Worm (Caenorhabditis elegans): ENCODE data around the gene nob-1.

ce11 chrIII:12092595-12092994 lies 8.5 kb upstream of the nob-1 start:
- TF ChIP-seq him-1 (tag; optimal IDR thresholded peaks at IDR 0.05) (no peak), W03F9.2 (tag; optimal IDR thresholded peaks at IDR 0.05) (no peak)
